Worm (Caenorhabditis elegans): Measurements from ENCODE around the gene egl-26.

ce11 chrII:73892-74291 lies 4.4 kb downstream of the egl-26 start:
- TF ChIP-seq egl-27 (tag; optimal IDR thresholded peaks at IDR 0.05) (no peak), aly-2 (tag; optimal IDR thresholded peaks at IDR 0.05) (no peak), nhr-77 (tag; optimal IDR thresholded peaks at IDR 0.05) (no peak), ceh-16 (tag; optimal IDR thresholded peaks at IDR 0.05) (no peak), lin-39 (tag; optimal IDR thresholded peaks at IDR 0.05) (no peak), ceh-82 (tag; optimal IDR thresholded peaks at IDR 0.05) (no peak), mdl-1 (tag; optimal IDR thresholded peaks at IDR 0.05) (no peak), ama-1 (optimal IDR thresholded peaks at IDR 0.05) (no peak), lin-11 (tag; optimal IDR thresholded peaks at IDR 0.05) (no peak), unc-55 (GFP tag; optimal IDR thresholded peaks at IDR 0.05) (no peak), crh-2 (tag; optimal IDR thresholded peaks at IDR 0.05) (no peak)
